Fruit fly (Drosophila melanogaster): Measurements from ENCODE around the gene CG18789.
A peak's percentile ranks its signal among the peaks of the same experiment; 100 is the strongest.

Gene CG18789

DNA sequence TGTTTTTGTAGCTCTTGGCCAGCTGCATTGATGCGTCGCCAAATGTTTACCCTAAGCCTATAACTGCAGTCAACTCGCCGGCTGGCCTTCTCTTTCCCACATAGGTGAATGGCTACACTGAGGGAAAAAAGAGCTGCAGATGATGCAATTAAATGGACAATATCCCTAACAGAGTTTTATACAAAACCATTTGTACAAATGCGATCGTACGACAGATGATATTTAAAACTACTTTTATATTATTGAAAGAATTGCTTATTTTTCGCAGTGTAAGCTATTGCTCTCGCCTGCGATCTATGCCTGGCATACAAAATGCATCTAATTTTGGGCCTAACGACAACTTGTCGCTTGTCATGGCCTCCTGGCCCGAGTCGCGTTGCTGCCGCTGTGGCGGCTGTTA is 45.3 kb downstream of the CG18789 start (continued):
- TF ChIP-seq vnd (GFP tag; IDR thresholded peaks at IDR 0.05; ENCODE audit: partially characterized antibody) (no peak), CG16813 (GFP tag; IDR thresholded peaks at IDR 0.05; ENCODE audit: partially characterized antibody) (no peak), grau (tag; optimal IDR thresholded peaks at IDR 0.05) (peak; percentile 44), CG4282 (GFP tag; optimal IDR thresholded peaks at IDR 0.05) (no peak), az2 (GFP tag; optimal IDR thresholded peaks at IDR 0.05) (peak; percentile 46), ase (GFP tag; IDR thresholded peaks at IDR 0.05) (0 out of 3 replicates have a peak, but pooled peaks have one; percentile 17), pb (GFP tag; optimal IDR thresholded peaks at IDR 0.05) (no peak), CG6654 (GFP tag; optimal IDR thresholded peaks at IDR 0.05) (no peak), CG33213 (GFP tag; optimal IDR thresholded peaks at IDR 0.05) (no peak), NC2β (GFP tag; optimal IDR thresholded peaks at IDR 0.05) (peak; percentile 8), Dbx (GFP tag; IDR thresholded peaks at IDR 0.05) (0 out of 3 replicates have a peak, but pooled peaks have one; percentile 43), CG6765 (GFP tag; optimal IDR thresholded peaks at IDR 0.05) (no peak), CG5953 (GFP tag; IDR thresholded peaks at IDR 0.05) (0 out of 2 replicates have a peak, but pooled peaks have one; percentile 22), Bteb2 (GFP tag; optimal IDR thresholded peaks at IDR 0.05) (no peak), CG16815 (GFP tag; optimal IDR thresholded peaks at IDR 0.05) (peak; percentile 0), disco-r (GFP tag; optimal IDR thresholded peaks at IDR 0.05) (no peak), CG14860 (GFP tag; IDR thresholded peaks at IDR 0.05; ENCODE audit: partially characterized antibody) (no peak), hb (GFP tag; IDR thresholded peaks at IDR 0.05; ENCODE audit: partially characterized antibody) (no peak), ap (GFP tag; IDR thresholded peaks at IDR 0.05) (0 out of 2 replicates have a peak, but pooled peaks have one; percentile 15), gce (GFP tag; IDR thresholded peaks at IDR 0.05) (no peak), CG16779 (GFP tag; IDR thresholded peaks at IDR 0.05) (no peak), vfl (GFP tag; optimal IDR thresholded peaks at IDR 0.05) (no peak), zen (tag; optimal IDR thresholded peaks at IDR 0.05) (peak; percentile 62), sqz (GFP tag; optimal IDR thresholded peaks at IDR 0.05) (no peak), CG11247 (GFP tag; IDR thresholded peaks at IDR 0.05) (0 out of 2 replicates have a peak, but pooled peaks have one; percentile 40), pzg (GFP tag; optimal IDR thresholded peaks at IDR 0.05) (no peak), HLH54F (GFP tag; optimal IDR thresholded peaks at IDR 0.05) (no peak), CG18599 (GFP tag; optimal IDR thresholded peaks at IDR 0.05) (no peak), chinmo (GFP tag; IDR thresholded peaks at IDR 0.05; ENCODE audit: partially characterized antibody) (no peak), CG14050 (GFP tag; IDR thresholded peaks at IDR 0.05) (no peak), HLH3B (GFP tag; IDR thresholded peaks at IDR 0.05) (peak; percentile 37; the same call in 1 of the 2 replicates), CG2202 (tag; optimal IDR thresholded peaks at IDR 0.05) (no peak), CG14710 (tag; optimal IDR thresholded peaks at IDR 0.05) (peak; percentile 17), CG13775 (GFP tag; optimal IDR thresholded peaks at IDR 0.05) (peak; percentile 22), ash1 (GFP tag; optimal IDR thresholded peaks at IDR 0.05) (no peak), CG14441 (GFP tag; IDR thresholded peaks at IDR 0.05) (no peak), Bgb (GFP tag; IDR thresholded peaks at IDR 0.05; ENCODE audit: partially characterized antibody) (no peak), Dip2 (GFP tag; IDR thresholded peaks at IDR 0.05) (no peak), aop (GFP tag; IDR thresholded peaks at IDR 0.05) (no peak), croc (GFP tag; conservative IDR thresholded peaks at IDR 0.05) (no peak; the same call in 2 of the 3 replicates), CG31365 (tag; optimal IDR thresholded peaks at IDR 0.05) (no peak), nerfin-2 (GFP tag; IDR thresholded peaks at IDR 0.05; ENCODE audit: partially characterized antibody) (no peak), Kr (GFP tag; optimal IDR thresholded peaks at IDR 0.05) (no peak), gfzf (GFP tag; optimal IDR thresholded peaks at IDR 0.05) (no peak), YL-1 (GFP tag; optimal IDR thresholded peaks at IDR 0.05) (no peak), seq (GFP tag; IDR thresholded peaks at IDR 0.05) (no peak), CG9727 (GFP tag; optimal IDR thresholded peaks at IDR 0.05) (peak; percentile 31), salm (tag; optimal IDR thresholded peaks at IDR 0.05) (no peak), NfI (GFP tag; optimal IDR thresholded peaks at IDR 0.05) (peak; percentile 37), MBD-R2 (GFP tag; IDR thresholded peaks at IDR 0.05) (no peak), CG7271 (tag; optimal IDR thresholded peaks at IDR 0.05) (no peak)
